Worm (Caenorhabditis elegans) whole organism, mixed stage, embryonic: ENCODE measurements around the gene C40H5.2.
A peak's percentile ranks its signal among the peaks of the same experiment; 100 is the strongest.

Source experiments
- M03D4.4 ChIP-seq: sonication (generic microtip); optimal IDR thresholded peaks from 2 replicates; lab custom pipeline; 2017; ENCODE audit warnings: mild to moderate bottlenecking, missing genetic modification characterization, missing compliant biosample characterization
- bed-3 ChIP-seq: fragments of 200-800 bp; sonication (Bioruptor generic); optimal IDR thresholded peaks from 3 replicates; lab custom pipeline; 2018; ENCODE audit warnings: mild to moderate bottlenecking, missing genetic modification characterization, moderate library complexity, missing compliant biosample characterization
- blmp-1 ChIP-seq: fragments of 150-350 bp; optimal IDR thresholded peaks from 2 replicates; lab custom pipeline; 2014; ENCODE audit warnings: missing biosample characterization, missing genetic modification characterization
- ceh-39 ChIP-seq: fragments of 150-350 bp; optimal IDR thresholded peaks from 2 replicates; lab custom pipeline; 2014; ENCODE audit warnings: missing biosample characterization, missing genetic modification characterization
- ceh-43 ChIP-seq: fragments of 200-800 bp; sonication (Bioruptor generic); optimal IDR thresholded peaks from 2 replicates; lab custom pipeline; 2018; ENCODE audit warnings: mild to moderate bottlenecking, missing genetic modification characterization, moderate library complexity, missing compliant biosample characterization
- ceh-83 ChIP-seq: fragments of 200-800 bp; sonication (Bioruptor generic); optimal IDR thresholded peaks from 2 replicates; lab custom pipeline; 2018; ENCODE audit warnings: mild to moderate bottlenecking, missing genetic modification characterization, missing compliant biosample characterization
- cnd-1 ChIP-seq: fragments of 200-800 bp; sonication (Bioruptor generic); optimal IDR thresholded peaks from 2 replicates; lab custom pipeline; 2018; ENCODE audit warnings: mild to moderate bottlenecking, missing genetic modification characterization, missing compliant biosample characterization
- drap-1 ChIP-seq: fragments of 200-800 bp; sonication (Bioruptor generic); optimal IDR thresholded peaks from 3 replicates; lab custom pipeline; 2018; ENCODE audit warnings: mild to moderate bottlenecking, missing genetic modification characterization, missing compliant biosample characterization
- elt-1 ChIP-seq: sonication (generic microtip); optimal IDR thresholded peaks from 2 replicates; lab custom pipeline; 2017; ENCODE audit warnings: missing genetic modification characterization, mild to moderate bottlenecking, missing compliant biosample characterization, antibody characterized with exemption, moderate library complexity, borderline replicate concordance; ENCODE audit not compliant: insufficient read depth
- elt-3 ChIP-seq: fragments of 150-350 bp; optimal IDR thresholded peaks from 2 replicates; lab custom pipeline; 2014; ENCODE audit warnings: missing biosample characterization, missing genetic modification characterization
- ham-2 ChIP-seq: fragments of 200-800 bp; sonication (Bioruptor generic); optimal IDR thresholded peaks from 2 replicates; lab custom pipeline; 2018; ENCODE audit warnings: mild to moderate bottlenecking, missing genetic modification characterization, missing compliant biosample characterization
- hlh-1 ChIP-seq: fragments of 150-350 bp; optimal IDR thresholded peaks from 2 replicates; lab custom pipeline; 2014; ENCODE audit warnings: missing biosample characterization, missing genetic modification reagents, missing genetic modification characterization
- lin-13 ChIP-seq: fragments of 150-350 bp; optimal IDR thresholded peaks from 2 replicates; lab custom pipeline; 2014; ENCODE audit warnings: missing biosample characterization, missing genetic modification characterization
- lin-32 ChIP-seq: fragments of 200-800 bp; sonication (Bioruptor generic); optimal IDR thresholded peaks from 2 replicates; lab custom pipeline; 2018; ENCODE audit warnings: mild to moderate bottlenecking, missing genetic modification characterization, missing compliant biosample characterization
- lsy-2 ChIP-seq: fragments of 150-350 bp; optimal IDR thresholded peaks from 2 replicates; lab custom pipeline; 2014; ENCODE audit warnings: missing biosample characterization, missing genetic modification characterization
- mab-5 ChIP-seq: fragments of 150-350 bp; optimal IDR thresholded peaks from 2 replicates; lab custom pipeline; 2014; ENCODE audit warnings: missing biosample characterization, missing genetic modification characterization
- mep-1 ChIP-seq: fragments of 150-350 bp; optimal IDR thresholded peaks from 2 replicates; lab custom pipeline; 2017; ENCODE audit warnings: missing biosample characterization, missing genetic modification reagents, missing genetic modification characterization, inconsistent platforms
- mls-2 ChIP-seq: sonication (generic microtip); optimal IDR thresholded peaks from 2 replicates; lab custom pipeline; 2016; ENCODE audit warnings: mild to moderate bottlenecking, missing genetic modification characterization, moderate library complexity, missing compliant biosample characterization
- nhr-12 ChIP-seq: fragments of 150-350 bp; optimal IDR thresholded peaks from 2 replicates; lab custom pipeline; 2014; ENCODE audit warnings: missing biosample characterization, missing genetic modification characterization
- nhr-2 ChIP-seq: fragments of 150-350 bp; optimal IDR thresholded peaks from 2 replicates; lab custom pipeline; 2014; ENCODE audit warnings: missing biosample characterization, missing genetic modification characterization
- nhr-237 ChIP-seq: fragments of 150-350 bp; optimal IDR thresholded peaks from 2 replicates; lab custom pipeline; 2014; ENCODE audit warnings: missing biosample characterization, missing genetic modification characterization
- nhr-28 ChIP-seq: fragments of 150-350 bp; optimal IDR thresholded peaks from 2 replicates; lab custom pipeline; 2014; ENCODE audit warnings: missing biosample characterization, missing genetic modification characterization
- nhr-76 ChIP-seq: sonication (generic microtip); optimal IDR thresholded peaks from 2 replicates; lab custom pipeline; 2017; ENCODE audit warnings: missing biosample characterization, missing genetic modification characterization
- pha-4 ChIP-seq: fragments of 150-350 bp; optimal IDR thresholded peaks from 2 replicates; lab custom pipeline; 2018; ENCODE audit warnings: missing biosample characterization, missing genetic modification reagents, missing genetic modification characterization
- sem-2 ChIP-seq: fragments of 200-800 bp; sonication (Bioruptor generic); optimal IDR thresholded peaks from 2 replicates; lab custom pipeline; 2018; ENCODE audit warnings: mild to moderate bottlenecking, missing genetic modification characterization, missing compliant biosample characterization
- snpc-4 ChIP-seq: fragments of 150-350 bp; optimal IDR thresholded peaks from 2 replicates; lab custom pipeline; 2014; ENCODE audit warnings: missing biosample characterization, missing genetic modification characterization
- sptf-1 ChIP-seq: sonication (generic microtip); optimal IDR thresholded peaks from 2 replicates; lab custom pipeline; 2017; ENCODE audit warnings: mild to moderate bottlenecking, missing genetic modification characterization, moderate library complexity, missing compliant biosample characterization
- unc-120 ChIP-seq: sonication (generic microtip); optimal IDR thresholded peaks from 2 replicates; lab custom pipeline; 2017; ENCODE audit warnings: missing genetic modification characterization, missing compliant biosample characterization; ENCODE audit not compliant: poor library complexity, severe bottlenecking
- unc-62 ChIP-seq: fragments of 150-350 bp; optimal IDR thresholded peaks from 2 replicates; lab custom pipeline; 2014; ENCODE audit warnings: missing biosample characterization, missing genetic modification reagents, missing genetic modification characterization
- zip-8 ChIP-seq: fragments of 150-350 bp; optimal IDR thresholded peaks from 2 replicates; lab custom pipeline; 2014; ENCODE audit warnings: missing biosample characterization, missing genetic modification characterization
- ztf-11 ChIP-seq: fragments of 150-350 bp; optimal IDR thresholded peaks from 2 replicates; lab custom pipeline; 2014; ENCODE audit warnings: missing biosample characterization, missing genetic modification characterization

The C40H5.2 gene

DNA sequence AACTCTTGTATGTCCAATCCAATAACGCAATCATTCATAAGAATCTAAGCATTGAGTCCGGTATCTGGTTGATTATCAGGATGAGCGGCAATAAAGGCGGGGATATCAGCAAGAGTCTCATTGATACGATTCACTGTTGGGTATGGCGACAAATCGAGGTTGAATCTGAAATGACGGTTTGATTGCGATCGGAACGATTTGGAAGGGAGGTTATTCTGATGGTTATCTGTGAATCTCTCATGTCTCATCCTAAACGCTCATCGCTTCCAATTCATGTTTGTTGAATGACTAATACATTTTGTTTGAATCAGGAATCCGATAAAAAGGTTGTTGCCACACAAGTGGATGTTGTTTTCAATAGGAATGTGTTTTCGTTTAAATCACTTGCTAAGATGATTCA is 19.4 kb upstream of the C40H5.2 start:
- TF ChIP-seq ham-2 (GFP tag; lab: Kevin White, UChicago), result peak; percentile 49
- TF ChIP-seq elt-1 (tag; lab: Kevin White, UChicago), result peak; percentile 97
- no peak for TF ChIP-seq pha-4

DNA sequence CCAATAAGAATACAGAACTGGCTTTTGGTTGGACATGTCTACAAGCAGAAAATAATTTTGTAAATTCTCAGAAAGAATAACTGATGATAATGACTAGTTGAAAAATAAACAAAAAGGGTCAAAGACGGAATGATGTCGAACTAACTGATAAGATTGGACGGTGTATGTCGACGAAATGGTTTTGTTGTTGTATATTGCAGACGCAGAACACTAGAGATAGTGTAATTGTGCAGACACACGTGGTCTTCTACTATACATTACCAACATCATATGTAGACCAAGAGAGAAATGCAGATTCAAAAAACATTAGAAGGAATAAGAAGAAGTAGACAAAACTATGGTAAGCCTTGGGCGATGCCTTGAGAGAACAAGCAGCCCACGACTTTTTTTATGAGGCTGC is 18.1 kb upstream of the C40H5.2 start, which contains the start of the genes gst-42 and D1053.2:
gst-42 (minus strand) TSS at position 176 of the 400 bp plus-strand sequence.
D1053.2 (plus strand) TSS at position 391 of the 400 bp plus-strand sequence.
- TF ChIP-seq mls-2 (no peak), bed-3 (no peak), nhr-76 (tag; lab: Kevin White, UChicago) (no peak), M03D4.4 (no peak), cnd-1 (tag; lab: Kevin White, UChicago) (no peak), sem-2 (GFP tag; lab: Kevin White, UChicago) (no peak), snpc-4 (tag; lab: Kevin White, UChicago) (no peak), ham-2 (GFP tag; lab: Kevin White, UChicago) (no peak), hlh-1 (tag; lab: Kevin White, UChicago) (no peak), nhr-237 (no peak), unc-62 (GFP tag; lab: Kevin White, UChicago) (no peak)
- TF ChIP-seq, all 35 proteins: peak for 0

DNA sequence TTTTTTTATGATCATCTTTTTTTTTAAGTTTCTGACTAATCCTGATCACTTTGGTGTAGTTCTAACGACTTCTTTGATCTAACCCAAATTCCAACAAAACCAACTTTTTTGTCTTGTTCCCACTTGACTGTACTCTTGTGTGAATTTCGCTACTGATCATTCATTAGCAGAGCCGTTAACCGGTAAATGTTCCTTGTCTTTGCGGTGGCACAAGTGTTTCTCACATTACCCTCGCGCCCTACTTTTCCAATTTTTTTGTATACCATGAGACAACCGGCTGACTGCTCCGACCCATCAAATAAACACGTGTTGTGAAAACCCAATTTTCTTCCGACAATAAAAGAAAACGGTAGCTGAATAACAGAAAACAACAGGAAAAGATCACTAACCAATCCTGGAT is 13.1 kb upstream of the C40H5.2 start:
- no peak for TF ChIP-seq elt-3 (tag; lab: Kevin White, UChicago)
- no peak for TF ChIP-seq sptf-1 (tag; lab: Kevin White, UChicago)
- no peak for TF ChIP-seq mls-2
- TF ChIP-seq ceh-43 (GFP tag; lab: Kevin White, UChicago), result no peak
- TF ChIP-seq ham-2 (GFP tag; lab: Kevin White, UChicago), result no peak
- TF ChIP-seq elt-1 (tag; lab: Kevin White, UChicago), result no peak
- no peak for TF ChIP-seq mep-1 (tag; lab: Kevin White, UChicago)
- no peak for TF ChIP-seq zip-8 (tag; lab: Kevin White, UChicago)
- TF ChIP-seq snpc-4 (tag; lab: Kevin White, UChicago), result no peak
- no peak for TF ChIP-seq sem-2 (GFP tag; lab: Kevin White, UChicago)
- no peak for TF ChIP-seq nhr-28 (tag; lab: Kevin White, UChicago)
- no peak for TF ChIP-seq nhr-12
- no peak for TF ChIP-seq pha-4
- no peak for TF ChIP-seq unc-62 (GFP tag; lab: Kevin White, UChicago)
- TF ChIP-seq nhr-2 (tag; lab: Kevin White, UChicago), result no peak
- no peak for TF ChIP-seq M03D4.4
- TF ChIP-seq lin-32 (GFP tag; lab: Kevin White, UChicago), result no peak

DNA sequence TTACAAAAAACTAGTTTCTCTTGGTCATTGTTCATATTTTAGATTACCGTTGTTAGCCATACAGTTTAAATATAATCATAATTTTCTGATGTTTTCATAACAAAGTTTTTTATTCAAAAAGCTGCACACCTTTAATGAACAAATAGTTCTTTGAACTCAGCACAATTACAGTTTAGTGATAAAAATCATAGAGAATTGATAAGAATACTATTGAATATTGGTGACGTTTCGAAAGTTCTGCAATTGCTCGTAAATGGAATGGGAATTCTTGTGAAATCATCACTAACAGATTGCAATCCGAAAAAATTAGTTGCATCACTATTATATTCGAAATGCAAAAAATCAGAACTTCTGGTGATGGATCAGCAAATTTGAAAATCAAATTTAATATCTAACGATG is 11.8 kb upstream of the C40H5.2 start:
- TF ChIP-seq ceh-83, result no peak
- TF ChIP-seq ham-2 (GFP tag; lab: Kevin White, UChicago), result no peak
- no peak for TF ChIP-seq nhr-237
- no peak for TF ChIP-seq mab-5 (tag; lab: Kevin White, UChicago)
- no peak for TF ChIP-seq M03D4.4
- no peak for TF ChIP-seq lin-32 (GFP tag; lab: Kevin White, UChicago)
- no peak for TF ChIP-seq ceh-39 (tag; lab: Kevin White, UChicago)
- TF ChIP-seq blmp-1, result no peak
- no peak for TF ChIP-seq bed-3
- no peak for TF ChIP-seq nhr-12
- no peak for TF ChIP-seq drap-1 (GFP tag; lab: Kevin White, UChicago)
- TF ChIP-seq unc-120 (tag; lab: Kevin White, UChicago), result no peak
- TF ChIP-seq unc-62 (GFP tag; lab: Kevin White, UChicago), result no peak
- TF ChIP-seq snpc-4 (tag; lab: Kevin White, UChicago), result no peak
- TF ChIP-seq cnd-1 (tag; lab: Kevin White, UChicago), result no peak
- no peak for TF ChIP-seq mls-2
- TF ChIP-seq hlh-1 (tag; lab: Kevin White, UChicago), result no peak
- TF ChIP-seq lin-13 (tag; lab: Kevin White, UChicago), result no peak
- TF ChIP-seq sem-2 (GFP tag; lab: Kevin White, UChicago), result no peak
- no peak for TF ChIP-seq lsy-2 (tag; lab: Kevin White, UChicago)

DNA sequence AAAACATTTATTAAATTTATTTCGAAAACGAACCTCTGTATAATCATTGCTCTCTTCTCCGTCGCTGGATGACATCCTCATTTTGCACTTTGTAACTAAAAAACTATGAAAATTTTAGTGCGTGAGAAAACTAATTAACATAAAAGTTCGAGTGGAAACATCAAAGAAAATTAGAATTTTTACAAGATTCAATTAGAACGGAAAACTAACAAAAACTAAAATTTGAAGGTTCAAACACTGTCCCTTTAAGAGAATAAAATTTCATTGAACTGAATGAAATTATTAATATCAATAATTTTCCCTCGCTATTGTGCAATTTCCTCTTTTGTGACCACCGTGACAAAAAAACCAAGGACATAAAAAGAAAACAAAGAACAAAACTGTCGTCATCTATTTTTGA is 8.8 kb upstream of the C40H5.2 start, which contains the start of gene D1053.3:
D1053.3 (minus strand) TSS at position 101 of the 400 bp plus-strand sequence.
- TF ChIP-seq ztf-11 (tag; lab: Kevin White, UChicago), result no peak
- no peak for TF ChIP-seq pha-4
- no peak for TF ChIP-seq ceh-83
- no peak for TF ChIP-seq lin-32 (GFP tag; lab: Kevin White, UChicago)
